Fruit fly (Drosophila melanogaster): ENCODE results near the gene CG4456.

CG4456 gene

dm6 chr3L:9410030-9410589, 37.6 kb downstream of the CG4456 start:
- no peak for TF ChIP-seq CG8478 (optimal IDR thresholded peaks at IDR 0.05)

- TF ChIP-seq usp (GFP tag; optimal IDR thresholded peaks at IDR 0.05) = no peak
Measured at dm6 chr3L:9410754-9411423, 38.4 kb downstream of the CG4456 start, which contains the start of the genes CG4022 and Cpsf5. CG4022 (minus strand) TSS chr3L:9410832. Cpsf5 (plus strand) TSS chr3L:9411038.

dm6 chr3L:9417288-9417687, 44.8 kb downstream of the CG4456 start, which contains the start of gene CG3982:
CG3982 (minus strand) TSS chr3L:9417388.
- no peak for TF ChIP-seq psq (optimal IDR thresholded peaks at IDR 0.05)
- no peak for TF ChIP-seq EcR (GFP tag; optimal IDR thresholded peaks at IDR 0.05)
- no peak for TF ChIP-seq pan (optimal IDR thresholded peaks at IDR 0.05)
- TF ChIP-seq Dll (optimal IDR thresholded peaks at IDR 0.05) = no peak
- no peak for TF ChIP-seq usp (GFP tag; optimal IDR thresholded peaks at IDR 0.05)
- no peak for TF ChIP-seq CG8478 (optimal IDR thresholded peaks at IDR 0.05)

- TF ChIP-seq CG8478 (optimal IDR thresholded peaks at IDR 0.05) (no peak), usp (GFP tag; optimal IDR thresholded peaks at IDR 0.05) (no peak), EcR (GFP tag; optimal IDR thresholded peaks at IDR 0.05) (no peak), pan (optimal IDR thresholded peaks at IDR 0.05) (no peak), psq (optimal IDR thresholded peaks at IDR 0.05) (no peak), Dll (optimal IDR thresholded peaks at IDR 0.05) (no peak)
Measured at dm6 chr3L:9419328-9419727, 46.8 kb downstream of the CG4456 start.

dm6 chr3L:9420054-9420818, 47.7 kb downstream of the CG4456 start:
- no peak for TF ChIP-seq pan (optimal IDR thresholded peaks at IDR 0.05)
- no peak for TF ChIP-seq CG8478 (optimal IDR thresholded peaks at IDR 0.05)
- no peak for TF ChIP-seq EcR (GFP tag; optimal IDR thresholded peaks at IDR 0.05)
- TF ChIP-seq usp (GFP tag; optimal IDR thresholded peaks at IDR 0.05) = no peak
- TF ChIP-seq psq (optimal IDR thresholded peaks at IDR 0.05) = no peak
- TF ChIP-seq Dll (optimal IDR thresholded peaks at IDR 0.05) = no peak

dm6 chr3L:9420819-9421130, 48.3 kb downstream of the CG4456 start:
- TF ChIP-seq CG8478 (optimal IDR thresholded peaks at IDR 0.05) = no peak
- no peak for TF ChIP-seq Dll (optimal IDR thresholded peaks at IDR 0.05)
- no peak for TF ChIP-seq psq (optimal IDR thresholded peaks at IDR 0.05)
- TF ChIP-seq EcR (GFP tag; optimal IDR thresholded peaks at IDR 0.05) = no peak

- TF ChIP-seq Dll (optimal IDR thresholded peaks at IDR 0.05) = no peak
- no peak for TF ChIP-seq psq (optimal IDR thresholded peaks at IDR 0.05)
- no peak for TF ChIP-seq EcR (GFP tag; optimal IDR thresholded peaks at IDR 0.05)
- TF ChIP-seq CG8478 (optimal IDR thresholded peaks at IDR 0.05) = no peak
- TF ChIP-seq pan (optimal IDR thresholded peaks at IDR 0.05) = no peak
- no peak for TF ChIP-seq usp (GFP tag; optimal IDR thresholded peaks at IDR 0.05)
Measured at dm6 chr3L:9421621-9422020, 49.1 kb downstream of the CG4456 start.

- TF ChIP-seq usp (GFP tag; optimal IDR thresholded peaks at IDR 0.05) = no peak
- no peak for TF ChIP-seq CG8478 (optimal IDR thresholded peaks at IDR 0.05)
- no peak for TF ChIP-seq psq (optimal IDR thresholded peaks at IDR 0.05)
- TF ChIP-seq EcR (GFP tag; optimal IDR thresholded peaks at IDR 0.05) = no peak
- TF ChIP-seq pan (optimal IDR thresholded peaks at IDR 0.05) = no peak
- no peak for TF ChIP-seq Dll (optimal IDR thresholded peaks at IDR 0.05)
Measured at dm6 chr3L:9422135-9422534, 49.6 kb downstream of the CG4456 start.

dm6 chr3L:9422636-9423419, 50.3 kb downstream of the CG4456 start, which contains the start of gene aay:
aay (plus strand) TSS chr3L:9423253.
- TF ChIP-seq psq (optimal IDR thresholded peaks at IDR 0.05) = no peak

- TF ChIP-seq Dll (optimal IDR thresholded peaks at IDR 0.05) (no peak), psq (optimal IDR thresholded peaks at IDR 0.05) (no peak), pan (optimal IDR thresholded peaks at IDR 0.05) (no peak), EcR (GFP tag; optimal IDR thresholded peaks at IDR 0.05) (no peak), usp (GFP tag; optimal IDR thresholded peaks at IDR 0.05) (no peak), CG8478 (optimal IDR thresholded peaks at IDR 0.05) (no peak)
Measured at dm6 chr3L:9423757-9424527, 51.4 kb downstream of the CG4456 start.

dm6 chr3L:9424528-9424911, 52.0 kb downstream of the CG4456 start:
- TF ChIP-seq EcR (GFP tag; optimal IDR thresholded peaks at IDR 0.05) = no peak
- TF ChIP-seq psq (optimal IDR thresholded peaks at IDR 0.05) = no peak
- TF ChIP-seq usp (GFP tag; optimal IDR thresholded peaks at IDR 0.05) = no peak
- no peak for TF ChIP-seq pan (optimal IDR thresholded peaks at IDR 0.05)
- no peak for TF ChIP-seq CG8478 (optimal IDR thresholded peaks at IDR 0.05)
- no peak for TF ChIP-seq Dll (optimal IDR thresholded peaks at IDR 0.05)

Data from whole organism.